Worm (Caenorhabditis elegans) whole organism, late embryonic: ENCODE measurements around the gene syf-2.

Source experiments
- ceh-24 ChIP-seq: sonication (generic microtip); optimal IDR thresholded peaks from 2 replicates; lab custom pipeline; 2016; ENCODE audit warnings: mild to moderate bottlenecking, missing genetic modification characterization, missing compliant biosample characterization
- fkh-10 ChIP-seq: fragments of 150-350 bp; optimal IDR thresholded peaks from 2 replicates; lab custom pipeline; 2014; ENCODE audit warnings: missing biosample characterization, missing genetic modification reagents, missing genetic modification characterization
- hlh-15 ChIP-seq: sonication (generic microtip); optimal IDR thresholded peaks from 2 replicates; lab custom pipeline; 2016; ENCODE audit warnings: missing genetic modification characterization, missing compliant biosample characterization
- hlh-30 ChIP-seq: sonication (generic microtip); optimal IDR thresholded peaks from 2 replicates; lab custom pipeline; 2017; ENCODE audit warnings: antibody characterized with exemption, missing genetic modification characterization, missing compliant biosample characterization; ENCODE audit not compliant: insufficient read depth
- nhr-11 ChIP-seq: fragments of 150-350 bp; optimal IDR thresholded peaks from 2 replicates; lab custom pipeline; 2014; ENCODE audit warnings: missing biosample characterization, missing genetic modification characterization
- pat-9 ChIP-seq: fragments of 200-800 bp; sonication (Bioruptor generic); optimal IDR thresholded peaks from 2 replicates; lab custom pipeline; 2018; ENCODE audit warnings: mild to moderate bottlenecking, missing genetic modification characterization, moderate library complexity, missing compliant biosample characterization
- pha-4 ChIP-seq: fragments of 150-350 bp; optimal IDR thresholded peaks from 2 replicates; lab custom pipeline; 2018; ENCODE audit warnings: missing biosample characterization, missing genetic modification reagents, missing genetic modification characterization
- sox-2 ChIP-seq: fragments of 200-800 bp; sonication (Bioruptor generic); IDR thresholded peaks from 2 replicates; pipeline ENCODE4 v1.3.6; 2022; ENCODE audit warnings: missing genetic modification reagents, missing genetic modification characterization, missing compliant biosample characterization
- tbx-2 ChIP-seq: sonication (generic microtip); optimal IDR thresholded peaks from 2 replicates; lab custom pipeline; 2016; ENCODE audit warnings: missing genetic modification characterization, missing compliant biosample characterization
- unc-55 ChIP-seq: sonication (generic microtip); optimal IDR thresholded peaks from 2 replicates; lab custom pipeline; 2017; ENCODE audit warnings: missing biosample characterization, missing genetic modification reagents, missing genetic modification characterization

- TF ChIP-seq sox-2, result no peak
- TF ChIP-seq pat-9 (tag; lab: Kevin White, UChicago), result no peak
- TF ChIP-seq nhr-11, result no peak
- TF ChIP-seq fkh-10 (GFP tag; lab: Kevin White, UChicago), result no peak
- no peak for TF ChIP-seq ceh-24 (tag; lab: Kevin White, UChicago)
- TF ChIP-seq unc-55, result no peak
- TF ChIP-seq hlh-30 (tag; lab: Kevin White, UChicago), result no peak
- no peak for TF ChIP-seq hlh-15 (tag; lab: Kevin White, UChicago)
- TF ChIP-seq pha-4 (tag; lab: Kevin White, UChicago), result no peak
- no peak for TF ChIP-seq tbx-2 (tag; lab: Kevin White, UChicago)
Observed at ce11 chrIII:7136015-7136414, 25.9 kb downstream of the syf-2 start, which contains the start of gene B0280.17.
